Worm (Caenorhabditis elegans) whole organism, late embryonic: ENCODE results near the gene ins-1.

ENCODE experiments used
- ceh-45 ChIP-seq: fragments of 200-800 bp; sonication (Bioruptor generic); IDR thresholded peaks from 2 replicates; pipeline ENCODE4 v1.3.6; 2022; ENCODE audit warnings: missing genetic modification reagents, missing genetic modification characterization, missing compliant biosample characterization
- gmeb-2 ChIP-seq: sonication (generic microtip); optimal IDR thresholded peaks from 2 replicates; lab custom pipeline; 2016; ENCODE audit warnings: missing genetic modification characterization, inconsistent platforms, missing compliant biosample characterization
- pha-4 ChIP-seq: fragments of 150-350 bp; optimal IDR thresholded peaks from 2 replicates; lab custom pipeline; 2018; ENCODE audit warnings: missing biosample characterization, missing genetic modification reagents, missing genetic modification characterization
- syd-9 ChIP-seq: sonication (generic microtip); optimal IDR thresholded peaks from 2 replicates; lab custom pipeline; 2016; ENCODE audit warnings: mild to moderate bottlenecking, missing genetic modification characterization, moderate library complexity, missing compliant biosample characterization
- tbx-2 ChIP-seq: sonication (generic microtip); optimal IDR thresholded peaks from 2 replicates; lab custom pipeline; 2016; ENCODE audit warnings: missing genetic modification characterization, missing compliant biosample characterization
- unc-3 ChIP-seq, 2 experiments: fragments of 200-800 bp in 1 of 2; sonication (Bioruptor generic) in 1 of 2; sonication (generic microtip) in 1 of 2; conservative IDR thresholded peaks in 1 of 2; optimal IDR thresholded peaks in 1 of 2; 2 replicates each; pipeline versions ENCODE4 v1.3.6 to Lab custom; 2016 to 2022; ENCODE audit warnings: missing compliant biosample characterization in 2 of 2, missing genetic modification characterization in 2 of 2, missing genetic modification reagents in 1 of 2
- zip-5 ChIP-seq: sonication (generic microtip); optimal IDR thresholded peaks from 2 replicates; lab custom pipeline; 2016; ENCODE audit warnings: missing genetic modification characterization, missing compliant biosample characterization

DNA sequence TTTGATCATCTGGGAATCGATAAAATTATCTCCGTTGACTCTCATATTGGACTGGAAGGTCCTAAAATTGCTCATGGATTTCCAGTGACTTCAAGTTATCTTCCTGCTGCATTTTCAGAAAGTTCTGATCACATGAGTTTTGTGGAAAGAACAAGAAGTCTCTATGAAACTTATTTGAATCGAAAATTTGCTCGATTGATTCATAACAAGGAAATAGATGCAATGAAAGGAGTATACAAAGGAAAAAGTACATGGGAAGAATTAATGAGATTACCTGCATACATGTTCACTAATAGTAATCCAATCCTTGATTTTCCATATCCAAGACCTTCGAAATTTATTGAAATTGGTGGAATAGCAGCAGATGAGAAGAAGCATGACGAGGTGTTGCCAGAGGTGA is 29.3 kb downstream of the ins-1 start:
- TF ChIP-seq pha-4 (tag; lab: Kevin White, UChicago) (no peak), gmeb-2 (no peak), zip-5 (tag; lab: Kevin White, UChicago) (no peak), syd-9 (tag; lab: Kevin White, UChicago) (no peak), unc-3 (GFP tag; conservative IDR thresholded peaks at IDR 0.05; lab: Robert Waterston, UW) (no peak), unc-3 (tag; optimal IDR thresholded peaks at IDR 0.05; lab: Kevin White, UChicago) (no peak), tbx-2 (tag; lab: Kevin White, UChicago) (no peak), ceh-45 (no peak)
